Worm (Caenorhabditis elegans): ENCODE results near the gene nhr-9.

The nhr-9 gene

DNA sequence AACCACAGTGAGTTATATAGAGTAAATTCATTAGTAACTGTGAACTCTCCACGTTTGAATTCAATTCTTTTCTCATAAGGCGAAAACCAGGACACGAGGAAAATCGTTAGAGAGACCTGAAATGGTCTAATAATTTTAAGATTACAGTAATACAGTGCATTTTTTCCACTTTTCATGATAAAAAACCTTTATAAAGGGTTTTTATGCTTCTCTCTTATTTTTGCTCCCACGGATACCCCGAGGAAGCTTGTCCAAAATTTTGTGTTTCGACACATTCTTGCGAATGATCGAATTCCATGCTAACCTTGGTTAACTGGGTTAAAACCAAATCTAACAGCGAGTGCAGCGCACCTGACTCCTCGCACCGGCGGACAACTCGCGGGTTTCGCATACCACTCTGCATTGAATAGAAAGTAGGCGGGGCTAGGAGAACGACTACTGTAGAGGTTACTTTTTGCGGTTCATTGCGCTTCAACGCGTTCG lies 45.0 kb downstream of the nhr-9 start:
- peak; percentile 74 for TF ChIP-seq ceh-83 (GFP tag; optimal IDR thresholded peaks at IDR 0.05)
- TF ChIP-seq snpc-4 (tag; optimal IDR thresholded peaks at IDR 0.05): no peak
- no peak for TF ChIP-seq bed-3 (GFP tag; optimal IDR thresholded peaks at IDR 0.05)
- no peak for TF ChIP-seq tbx-8 (GFP tag; optimal IDR thresholded peaks at IDR 0.05)
- TF ChIP-seq elt-3 (tag; optimal IDR thresholded peaks at IDR 0.05): no peak

- TF ChIP-seq hlh-1 (tag; optimal IDR thresholded peaks at IDR 0.05) (peak; percentile 19), bed-3 (GFP tag; optimal IDR thresholded peaks at IDR 0.05) (no peak)
These were observed 46.0 kb downstream of the nhr-9 start for ce11 chrIII:7141285-7141715.

DNA sequence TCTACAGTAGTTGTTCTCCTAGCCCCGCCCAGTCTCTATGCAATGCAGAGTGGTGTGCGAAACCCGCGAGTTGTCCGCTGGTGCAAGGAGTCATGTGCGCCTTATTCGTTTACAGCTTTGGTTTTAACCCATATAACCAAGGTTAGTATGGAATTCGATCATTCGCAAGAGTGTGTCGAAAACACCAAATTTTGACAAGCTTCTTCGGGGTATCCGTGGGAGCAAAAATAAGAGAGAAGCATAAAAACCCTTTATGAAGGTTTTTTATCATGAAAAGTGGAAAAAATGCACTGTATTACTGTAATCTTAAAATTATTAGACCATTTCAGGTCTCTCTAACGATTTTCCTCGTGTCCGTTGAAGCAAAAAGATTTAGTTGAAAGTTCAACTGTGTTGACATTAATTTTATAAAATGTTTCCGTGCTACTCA lies 46.9 kb downstream of the nhr-9 start:
- TF ChIP-seq hlh-1 (tag; optimal IDR thresholded peaks at IDR 0.05) (no peak), ces-1 (GFP tag; optimal IDR thresholded peaks at IDR 0.05) (peak; percentile 5)

ce11 chrIII:7144749-7145148 lies 49.5 kb downstream of the nhr-9 start, which contains the start of gene glr-2:
Gene glr-2 (minus strand): TSS chrIII:7144959.
- TF ChIP-seq ces-1 (GFP tag; optimal IDR thresholded peaks at IDR 0.05) (peak; percentile 72), nhr-2 (tag; optimal IDR thresholded peaks at IDR 0.05) (no peak), ham-2 (GFP tag; optimal IDR thresholded peaks at IDR 0.05) (no peak), lin-13 (tag; optimal IDR thresholded peaks at IDR 0.05) (no peak)

- no peak for TF ChIP-seq lin-13 (tag; optimal IDR thresholded peaks at IDR 0.05)
- TF ChIP-seq lin-32 (GFP tag; optimal IDR thresholded peaks at IDR 0.05): no peak
- no peak for TF ChIP-seq zip-8 (tag; optimal IDR thresholded peaks at IDR 0.05)
- TF ChIP-seq sem-2 (GFP tag; optimal IDR thresholded peaks at IDR 0.05): no peak
- no peak for TF ChIP-seq ztf-11 (tag; optimal IDR thresholded peaks at IDR 0.05)
- TF ChIP-seq ceh-83 (GFP tag; optimal IDR thresholded peaks at IDR 0.05): no peak
- no peak for TF ChIP-seq nhr-237 (tag; optimal IDR thresholded peaks at IDR 0.05)
- no peak for TF ChIP-seq ces-1 (GFP tag; optimal IDR thresholded peaks at IDR 0.05)
- no peak for TF ChIP-seq cnd-1 (tag; optimal IDR thresholded peaks at IDR 0.05)
- no peak for TF ChIP-seq mab-5 (tag; optimal IDR thresholded peaks at IDR 0.05)
- TF ChIP-seq mls-2 (tag; optimal IDR thresholded peaks at IDR 0.05): no peak
- TF ChIP-seq pha-4 (tag; optimal IDR thresholded peaks at IDR 0.05): no peak
These were observed 51.1 kb downstream of the nhr-9 start for ce11 chrIII:7146341-7146740.
